Worm (Caenorhabditis elegans): Measurements from ENCODE around the gene cyp-33D3.

DNA sequence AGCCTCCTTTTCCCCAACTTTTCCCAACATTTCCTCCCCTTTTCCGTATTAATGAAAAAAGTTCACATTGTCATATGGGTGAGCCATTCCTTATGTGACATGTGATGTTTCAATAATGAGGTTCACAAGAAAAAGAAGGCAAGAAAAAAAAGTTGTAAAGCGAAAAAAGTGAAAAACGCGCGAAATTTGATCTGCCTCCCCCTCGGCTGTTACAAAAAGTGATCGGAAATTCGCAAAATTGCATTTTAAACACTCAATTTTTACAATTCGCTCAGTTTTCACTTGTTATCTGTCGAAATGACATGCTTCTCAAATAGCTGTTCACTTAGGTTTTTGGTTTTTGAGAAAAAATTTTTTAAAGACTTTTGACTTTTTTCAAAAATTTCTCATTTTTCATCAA lies 15.5 kb downstream of the cyp-33D3 start:
- no peak for TF ChIP-seq ama-1 (optimal IDR thresholded peaks at IDR 0.05)
- TF ChIP-seq ceh-36 (tag; optimal IDR thresholded peaks at IDR 0.05): no peak
- TF ChIP-seq F13C5.2 (tag; optimal IDR thresholded peaks at IDR 0.05): no peak
- TF ChIP-seq sea-1 (GFP tag; conservative IDR thresholded peaks at IDR 0.05): no peak
- no peak for TF ChIP-seq tbx-11 (GFP tag; IDR thresholded peaks at IDR 0.05)
- TF ChIP-seq hmbx-1 (tag; optimal IDR thresholded peaks at IDR 0.05): no peak
- no peak for TF ChIP-seq tra-4 (tag; optimal IDR thresholded peaks at IDR 0.05)
- TF ChIP-seq ceh-13 (GFP tag; optimal IDR thresholded peaks at IDR 0.05): no peak
- TF ChIP-seq aly-1 (tag; optimal IDR thresholded peaks at IDR 0.05): no peak
- no peak for TF ChIP-seq hnd-1 (tag; optimal IDR thresholded peaks at IDR 0.05)
- no peak for TF ChIP-seq pes-1 (GFP tag; IDR thresholded peaks at IDR 0.05)
- no peak for TF ChIP-seq flt-1 (GFP tag; IDR thresholded peaks at IDR 0.05)
- no peak for TF ChIP-seq scrt-1 (GFP tag; IDR thresholded peaks at IDR 0.05)
- no peak for TF ChIP-seq tbx-37 (GFP tag; conservative IDR thresholded peaks at IDR 0.05)

Measured in whole organism, early embryonic.